Worm (Caenorhabditis elegans) whole organism, midembryonic: Measurements from ENCODE around the gene Y43D4A.2.
"Not testable (repeated sequence)": the region's sequence is repeated elsewhere in the genome, so short reads cannot be mapped to it uniquely, and the experiment has no call there.

ENCODE experiments used
- T22C8.4 ChIP-seq: fragments of 200-800 bp; sonication (Bioruptor generic); IDR thresholded peaks from 2 replicates; pipeline ENCODE4 v1.3.6; 2022; ENCODE audit warnings: missing genetic modification characterization, missing compliant biosample characterization
- cog-1 ChIP-seq: sonication (generic microtip); optimal IDR thresholded peaks from 2 replicates; lab custom pipeline; 2016; ENCODE audit warnings: missing genetic modification characterization, missing compliant biosample characterization
- flt-1 ChIP-seq: fragments of 200-800 bp; sonication (Bioruptor generic); IDR thresholded peaks from 2 replicates; pipeline ENCODE4 v1.3.6; 2022; ENCODE audit warnings: missing genetic modification characterization, missing compliant biosample characterization
- klf-2 ChIP-seq: fragments of 200-800 bp; sonication (Bioruptor generic); conservative IDR thresholded peaks from 2 replicates; pipeline ENCODE4 v1.3.6; 2022; ENCODE audit warnings: missing genetic modification reagents, missing genetic modification characterization, missing compliant biosample characterization
- med-1 ChIP-seq: sonication (generic microtip); optimal IDR thresholded peaks from 2 replicates; lab custom pipeline; 2017; ENCODE audit warnings: missing genetic modification characterization, mild to moderate bottlenecking, missing compliant biosample characterization, antibody characterized with exemption, missing genetic modification reagents; ENCODE audit not compliant: insufficient read depth
- ref-1 ChIP-seq: fragments of 200-800 bp; sonication (Bioruptor generic); conservative IDR thresholded peaks from 2 replicates; pipeline ENCODE4 v1.3.6; 2022; ENCODE audit warnings: missing genetic modification reagents, missing genetic modification characterization, missing compliant biosample characterization
- tab-1 ChIP-seq: fragments of 200-800 bp; sonication (Bioruptor generic); IDR thresholded peaks from 2 replicates; pipeline ENCODE4 v1.3.6; 2022; ENCODE audit warnings: missing genetic modification characterization, missing compliant biosample characterization
- ztf-23 ChIP-seq: fragments of 200-800 bp; sonication (Bioruptor generic); IDR thresholded peaks from 2 replicates; pipeline ENCODE4 v1.3.6; 2022; ENCODE audit warnings: missing genetic modification reagents, missing genetic modification characterization, missing compliant biosample characterization
- ztf-29 ChIP-seq: fragments of 200-800 bp; sonication (Bioruptor generic); IDR thresholded peaks from 2 replicates; pipeline ENCODE4 v1.3.6; 2022; ENCODE audit warnings: missing genetic modification reagents, missing genetic modification characterization, missing compliant biosample characterization

Gene Y43D4A.2

ce11 chrIV:16755771-16756170 lies at the start of gene Y43D4A.2:
Gene Y43D4A.2 (minus strand): TSS chrIV:16755871.
- not testable (repeated sequence) for TF ChIP-seq ztf-29, ref-1, klf-2 (GFP tag; lab: Robert Waterston, UW)

ce11 chrIV:16787024-16787423 lies 31.4 kb upstream of the Y43D4A.2 start, which contains the start of gene Y43D4A.6:
Gene Y43D4A.6 (plus strand): TSS chrIV:16787324.
- TF ChIP-seq ref-1 (GFP tag; lab: Robert Waterston, UW) (no peak), klf-2 (GFP tag; lab: Robert Waterston, UW) (no peak), ztf-23 (no peak), cog-1 (tag; lab: Kevin White, UChicago) (no peak), T22C8.4 (no peak), ztf-29 (GFP tag; lab: Robert Waterston, UW) (no peak), flt-1 (GFP tag; lab: Robert Waterston, UW) (no peak), tab-1 (GFP tag; lab: Robert Waterston, UW) (no peak), med-1 (GFP tag; lab: Kevin White, UChicago) (no peak)

DNA sequence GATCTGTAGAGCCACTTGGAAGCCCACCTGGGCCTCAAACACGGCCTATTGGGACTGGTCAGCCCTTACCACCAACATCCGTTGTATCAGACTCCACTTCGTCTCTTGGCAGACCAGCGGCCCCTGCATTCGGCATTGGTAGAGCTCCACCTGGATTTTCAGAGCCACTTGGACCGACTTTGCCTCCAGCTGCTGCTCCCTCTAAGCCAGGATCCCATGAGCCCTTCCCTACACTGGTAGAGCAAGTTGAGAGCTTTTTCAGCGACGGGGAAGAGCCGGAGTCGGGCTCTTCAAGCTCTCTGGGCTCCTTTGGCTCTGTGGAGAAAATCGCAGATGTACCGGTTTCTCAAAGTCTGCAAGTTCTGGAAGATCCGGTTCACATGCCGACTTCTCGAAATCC lies 23.0 kb upstream of the Y43D4A.2 start:
- TF ChIP-seq ztf-23 (no peak), cog-1 (tag; lab: Kevin White, UChicago) (no peak), T22C8.4 (no peak), flt-1 (GFP tag; lab: Robert Waterston, UW) (no peak), med-1 (GFP tag; lab: Kevin White, UChicago) (no peak), ref-1 (GFP tag; lab: Robert Waterston, UW) (no peak), klf-2 (GFP tag; lab: Robert Waterston, UW) (no peak), ztf-29 (GFP tag; lab: Robert Waterston, UW) (no peak), tab-1 (GFP tag; lab: Robert Waterston, UW) (no peak)

DNA sequence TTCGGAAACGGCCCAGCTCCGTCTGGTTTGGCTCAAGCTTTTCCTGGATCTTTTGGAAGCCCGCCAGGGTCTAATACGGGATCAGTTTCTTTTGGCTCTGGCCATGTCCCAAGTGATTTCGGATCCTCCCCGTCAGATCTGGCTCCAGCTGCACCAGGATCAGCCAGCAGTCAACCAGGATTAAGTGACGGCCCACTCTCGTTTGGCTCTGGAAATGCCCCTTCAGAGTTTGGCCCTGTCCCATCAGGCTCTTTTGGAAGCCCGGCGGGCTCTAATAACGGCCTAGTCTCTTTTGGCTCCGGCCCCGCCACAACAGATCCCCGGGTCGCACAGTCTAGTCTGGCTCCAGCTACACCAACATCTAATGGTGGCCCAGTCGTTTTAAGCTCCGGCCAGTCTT lies 22.1 kb upstream of the Y43D4A.2 start:
- TF ChIP-seq ref-1 (GFP tag; lab: Robert Waterston, UW) (no peak), tab-1 (GFP tag; lab: Robert Waterston, UW) (no peak), med-1 (GFP tag; lab: Kevin White, UChicago) (no peak), T22C8.4 (no peak), cog-1 (tag; lab: Kevin White, UChicago) (no peak), ztf-29 (GFP tag; lab: Robert Waterston, UW) (no peak), klf-2 (GFP tag; lab: Robert Waterston, UW) (no peak), ztf-23 (no peak), flt-1 (GFP tag; lab: Robert Waterston, UW) (no peak)

ce11 chrIV:16776915-16777314 lies 21.2 kb upstream of the Y43D4A.2 start:
- TF ChIP-seq tab-1 (GFP tag; lab: Robert Waterston, UW) (no peak), ztf-29 (GFP tag; lab: Robert Waterston, UW) (no peak), T22C8.4 (no peak), flt-1 (GFP tag; lab: Robert Waterston, UW) (no peak), med-1 (GFP tag; lab: Kevin White, UChicago) (no peak), klf-2 (GFP tag; lab: Robert Waterston, UW) (no peak), cog-1 (tag; lab: Kevin White, UChicago) (no peak), ztf-23 (no peak), ref-1 (GFP tag; lab: Robert Waterston, UW) (no peak)

DNA sequence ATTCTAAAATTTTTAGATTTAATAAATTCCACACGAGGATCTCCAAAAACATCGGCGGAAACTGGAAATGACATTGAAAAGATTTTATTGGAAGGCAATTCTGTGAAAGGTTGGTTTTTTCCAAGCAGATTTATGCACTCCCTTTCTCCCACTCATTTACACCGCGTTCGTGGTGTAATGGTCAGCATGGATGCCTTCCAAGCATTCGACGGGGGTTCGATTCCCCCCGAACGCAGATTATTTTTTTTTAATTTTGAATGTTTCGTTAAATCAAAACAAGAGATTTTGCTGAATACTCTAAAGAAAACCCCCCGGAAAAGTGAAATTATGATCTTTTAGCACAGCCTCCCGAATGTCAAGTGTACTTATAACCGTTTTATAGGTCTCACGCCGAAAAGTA lies 20.3 kb upstream of the Y43D4A.2 start:
- peak; percentile 45; the same call in 1 of the 2 replicates for TF ChIP-seq ref-1 (GFP tag; lab: Robert Waterston, UW)
- TF ChIP-seq ztf-23, result peak; percentile 82
- TF ChIP-seq T22C8.4, result peak; percentile 69
- TF ChIP-seq klf-2 (GFP tag; lab: Robert Waterston, UW), result 0 out of 2 replicates have a peak, but pooled peaks have one; percentile 46
- peak; percentile 82 for TF ChIP-seq flt-1 (GFP tag; lab: Robert Waterston, UW)
- peak; percentile 37 for TF ChIP-seq med-1 (GFP tag; lab: Kevin White, UChicago)
- peak; percentile 71 for TF ChIP-seq ztf-29 (GFP tag; lab: Robert Waterston, UW)
- TF ChIP-seq tab-1 (GFP tag; lab: Robert Waterston, UW), result peak; percentile 88
- TF ChIP-seq cog-1 (tag; lab: Kevin White, UChicago), result peak; percentile 11

DNA sequence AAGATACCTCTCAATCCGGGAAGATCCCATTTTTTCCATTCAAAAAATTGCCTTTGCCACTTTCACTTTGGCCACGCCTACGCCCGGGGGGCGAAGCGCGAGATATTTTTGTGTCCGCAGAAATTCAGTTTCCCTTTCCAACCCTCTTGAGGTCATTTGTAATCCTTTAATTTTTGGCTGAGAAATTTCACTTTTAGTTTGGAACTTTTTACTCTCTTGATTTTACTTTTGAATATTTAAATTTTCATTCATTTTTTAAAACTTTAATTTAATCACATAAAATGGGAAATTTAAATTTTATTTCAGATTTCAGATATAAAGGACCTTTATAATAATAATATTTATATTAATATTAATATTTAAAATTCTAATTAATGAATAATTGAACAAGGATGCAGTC lies 19.8 kb upstream of the Y43D4A.2 start, which contains the start of gene Y43D4A.5:
Gene Y43D4A.5 (plus strand): TSS at position 301 of the 400 bp plus-strand sequence.
- TF ChIP-seq klf-2 (GFP tag; lab: Robert Waterston, UW), result no peak
- no peak for TF ChIP-seq tab-1 (GFP tag; lab: Robert Waterston, UW)
- TF ChIP-seq cog-1 (tag; lab: Kevin White, UChicago), result no peak
- TF ChIP-seq ztf-29 (GFP tag; lab: Robert Waterston, UW), result no peak
- no peak for TF ChIP-seq ztf-23
- TF ChIP-seq med-1 (GFP tag; lab: Kevin White, UChicago), result no peak
- TF ChIP-seq ref-1 (GFP tag; lab: Robert Waterston, UW), result no peak
- TF ChIP-seq flt-1 (GFP tag; lab: Robert Waterston, UW), result no peak
- no peak for TF ChIP-seq T22C8.4

- TF ChIP-seq ztf-23 (peak; percentile 62; the same call in 1 of the 2 replicates), ref-1 (GFP tag; lab: Robert Waterston, UW) (0 out of 2 replicates have a peak, but pooled peaks have one; percentile 38), cog-1 (tag; lab: Kevin White, UChicago) (no peak), med-1 (GFP tag; lab: Kevin White, UChicago) (no peak), ztf-29 (GFP tag; lab: Robert Waterston, UW) (0 out of 2 replicates have a peak, but pooled peaks have one; percentile 30), tab-1 (GFP tag; lab: Robert Waterston, UW) (no peak; the same call in 1 of the 2 replicates), klf-2 (GFP tag; lab: Robert Waterston, UW) (no peak), flt-1 (GFP tag; lab: Robert Waterston, UW) (no peak), T22C8.4 (no peak)
These were observed 19.4 kb upstream of the Y43D4A.2 start for ce11 chrIV:16775029-16775428.

ce11 chrIV:16751087-16751486 lies 4.6 kb downstream of the Y43D4A.2 start:
- no peak for TF ChIP-seq ztf-29 (GFP tag; lab: Robert Waterston, UW)
- TF ChIP-seq cog-1 (tag; lab: Kevin White, UChicago), result no peak
- no peak for TF ChIP-seq flt-1 (GFP tag; lab: Robert Waterston, UW)
- TF ChIP-seq ref-1 (GFP tag; lab: Robert Waterston, UW), result no peak
- TF ChIP-seq tab-1 (GFP tag; lab: Robert Waterston, UW), result no peak
